Fruit fly (Drosophila melanogaster): ENCODE results near the gene pinta.
A peak's percentile ranks its signal among the peaks of the same experiment; 100 is the strongest.

The pinta gene

DNA sequence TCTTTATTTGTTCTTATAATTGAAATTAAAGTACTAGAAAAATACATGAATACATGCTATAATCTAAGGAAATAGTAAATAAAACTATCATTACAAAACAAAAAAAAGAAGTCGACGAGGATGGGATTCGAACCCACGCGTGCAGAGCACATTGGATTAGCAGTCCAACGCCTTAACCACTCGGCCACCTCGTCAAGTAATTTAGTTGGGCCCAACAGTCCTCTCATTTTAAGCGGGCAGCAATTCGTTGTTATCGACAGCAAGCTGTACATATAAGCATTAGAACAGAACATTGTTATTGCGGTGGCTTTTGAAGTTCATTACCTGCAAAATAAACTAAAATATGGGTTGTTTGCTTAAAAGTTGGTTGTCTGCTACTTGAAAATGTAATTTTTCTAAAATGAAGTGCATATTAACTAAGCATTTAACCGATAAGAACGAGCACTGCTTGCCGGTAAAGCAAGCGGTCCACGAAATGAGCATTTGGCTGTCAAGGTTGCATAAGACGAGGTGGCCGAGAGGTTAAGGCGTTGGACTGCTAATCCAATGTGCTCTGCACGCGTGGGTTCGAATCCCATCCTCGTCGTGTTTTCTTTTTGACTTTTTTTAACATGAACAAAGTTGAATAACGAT is 27.5 kb downstream of the pinta start (continued):
- no peak for TF ChIP-seq zfh2 (GFP tag; optimal IDR thresholded peaks at IDR 0.05)
- no peak for TF ChIP-seq org-1 (GFP tag; optimal IDR thresholded peaks at IDR 0.05)
- no peak for TF ChIP-seq CG10267 (tag; optimal IDR thresholded peaks at IDR 0.05)
- TF ChIP-seq sisA (GFP tag; IDR thresholded peaks at IDR 0.05), result no peak
- no peak for TF ChIP-seq CG11723 (GFP tag; optimal IDR thresholded peaks at IDR 0.05)
- no peak for TF ChIP-seq CG11696 (GFP tag; IDR thresholded peaks at IDR 0.05)
- TF ChIP-seq CG3281 (GFP tag; optimal IDR thresholded peaks at IDR 0.05), result no peak
- TF ChIP-seq NfI (GFP tag; optimal IDR thresholded peaks at IDR 0.05), result no peak
- no peak for TF ChIP-seq fd96Cb (tag; optimal IDR thresholded peaks at IDR 0.05)
- TF ChIP-seq CG17829 (tag; optimal IDR thresholded peaks at IDR 0.05), result no peak
- no peak for TF ChIP-seq ro (GFP tag; IDR thresholded peaks at IDR 0.05)
- no peak for TF ChIP-seq E2f1 (GFP tag; IDR thresholded peaks at IDR 0.05)
- no peak for TF ChIP-seq CG3163 (GFP tag; optimal IDR thresholded peaks at IDR 0.05)
- no peak for TF ChIP-seq Dad (GFP tag; optimal IDR thresholded peaks at IDR 0.05)
- TF ChIP-seq Eip74EF (GFP tag; optimal IDR thresholded peaks at IDR 0.05), result peak; percentile 4 to 99
- TF ChIP-seq CG2129 (GFP tag; IDR thresholded peaks at IDR 0.05; ENCODE audit: partially characterized antibody), result peak; percentile 19; the same call in 1 of the 2 replicates
- no peak for TF ChIP-seq CG10654 (GFP tag; optimal IDR thresholded peaks at IDR 0.05)
- TF ChIP-seq dati (GFP tag; IDR thresholded peaks at IDR 0.05), result no peak
- no peak for TF ChIP-seq Oaz (GFP tag; IDR thresholded peaks at IDR 0.05)
- TF ChIP-seq CG43689 (GFP tag; IDR thresholded peaks at IDR 0.05), result no peak
- no peak for TF ChIP-seq Drgx (GFP tag; IDR thresholded peaks at IDR 0.05)
- TF ChIP-seq CG4282 (GFP tag; optimal IDR thresholded peaks at IDR 0.05), result no peak
- no peak for TF ChIP-seq exex (tag; optimal IDR thresholded peaks at IDR 0.05)
- no peak for TF ChIP-seq pan (optimal IDR thresholded peaks at IDR 0.05)
- peak in 1 of 2 experiments; percentile 12 for TF ChIP-seq pan (GFP tag; optimal IDR thresholded peaks at IDR 0.05 in 1 of 2, IDR thresholded peaks at IDR 0.05 in 1 of 2)
- no peak for TF ChIP-seq Kr (GFP tag; optimal IDR thresholded peaks at IDR 0.05)
- no peak for TF ChIP-seq al (GFP tag; IDR thresholded peaks at IDR 0.05)
- no peak for TF ChIP-seq scrt (GFP tag; optimal IDR thresholded peaks at IDR 0.05)
- no peak for TF ChIP-seq Atf-2 (GFP tag; optimal IDR thresholded peaks at IDR 0.05)
- no peak for TF ChIP-seq NFAT (GFP tag; IDR thresholded peaks at IDR 0.05)
- TF ChIP-seq knrl (GFP tag; IDR thresholded peaks at IDR 0.05; ENCODE audit: partially characterized antibody), result peak; percentile 67
- TF ChIP-seq fru (optimal IDR thresholded peaks at IDR 0.05), result no peak
- TF ChIP-seq zfh1 (GFP tag; IDR thresholded peaks at IDR 0.05), result no peak
- no peak for TF ChIP-seq CG13894 (tag; optimal IDR thresholded peaks at IDR 0.05)
- TF ChIP-seq NC2α (GFP tag; optimal IDR thresholded peaks at IDR 0.05), result no peak
- no peak for TF ChIP-seq CG15601 (tag; optimal IDR thresholded peaks at IDR 0.05)
- TF ChIP-seq pnt (GFP tag; optimal IDR thresholded peaks at IDR 0.05), result no peak
- no peak for TF ChIP-seq tin (GFP tag; optimal IDR thresholded peaks at IDR 0.05)
- no peak for TF ChIP-seq CG30020 (tag; optimal IDR thresholded peaks at IDR 0.05)
- no peak for TF ChIP-seq H15 (GFP tag; IDR thresholded peaks at IDR 0.05)
- TF ChIP-seq D (optimal IDR thresholded peaks at IDR 0.05), result no peak
- TF ChIP-seq D (GFP tag; optimal IDR thresholded peaks at IDR 0.05), result no peak
- TF ChIP-seq CG17385 (GFP tag; optimal IDR thresholded peaks at IDR 0.05), result no peak
- no peak for TF ChIP-seq Awh (GFP tag; IDR thresholded peaks at IDR 0.05)
- peak; percentile 68 for TF ChIP-seq sens (GFP tag)
- TF ChIP-seq CG10366 (GFP tag; IDR thresholded peaks at IDR 0.05), result no peak
- TF ChIP-seq CG8765 (GFP tag; IDR thresholded peaks at IDR 0.05), result no peak
- TF ChIP-seq ato (GFP tag; IDR thresholded peaks at IDR 0.05; ENCODE audit: partially characterized antibody), result peak; percentile 74
- no peak for TF ChIP-seq peb (GFP tag; IDR thresholded peaks at IDR 0.05)
- TF ChIP-seq CG12942 (GFP tag; optimal IDR thresholded peaks at IDR 0.05), result no peak
- TF ChIP-seq dysf (GFP tag; IDR thresholded peaks at IDR 0.05), result no peak
- no peak for TF ChIP-seq HLHmδ (GFP tag; optimal IDR thresholded peaks at IDR 0.05)
